Worm (Caenorhabditis elegans) whole organism, early embryonic: ENCODE data around the gene C33F10.11.

Source experiments
- B0310.2 ChIP-seq: sonication (generic microtip); optimal IDR thresholded peaks from 2 replicates; lab custom pipeline; 2016; ENCODE audit warnings: mild to moderate bottlenecking, missing genetic modification characterization, missing compliant biosample characterization
- F13C5.2 ChIP-seq: sonication (generic microtip); optimal IDR thresholded peaks from 2 replicates; lab custom pipeline; 2017; ENCODE audit warnings: mild to moderate bottlenecking, missing genetic modification characterization, inconsistent platforms, missing compliant biosample characterization
- aly-1 ChIP-seq: sonication (generic microtip); optimal IDR thresholded peaks from 2 replicates; lab custom pipeline; 2016; ENCODE audit warnings: missing genetic modification characterization, missing compliant biosample characterization
- ama-1 ChIP-seq: fragments of 150-350 bp; optimal IDR thresholded peaks from 2 replicates; lab custom pipeline; 2014
- ceh-13 ChIP-seq: fragments of 200-800 bp; sonication (Bioruptor generic); optimal IDR thresholded peaks from 2 replicates; lab custom pipeline; 2018; ENCODE audit warnings: mild to moderate bottlenecking, missing genetic modification characterization, missing compliant biosample characterization
- ceh-36 ChIP-seq: sonication (generic microtip); optimal IDR thresholded peaks from 2 replicates; lab custom pipeline; 2016; ENCODE audit warnings: missing genetic modification characterization, inconsistent platforms, missing compliant biosample characterization
- ets-7 ChIP-seq: sonication (generic microtip); optimal IDR thresholded peaks from 2 replicates; lab custom pipeline; 2016; ENCODE audit warnings: missing genotype, missing genetic modification characterization, missing compliant biosample characterization
- flt-1 ChIP-seq: fragments of 200-800 bp; sonication (Bioruptor generic); IDR thresholded peaks from 2 replicates; pipeline ENCODE4 v1.3.6; 2022; ENCODE audit warnings: missing genetic modification characterization, missing compliant biosample characterization
- hmbx-1 ChIP-seq: sonication (generic microtip); optimal IDR thresholded peaks from 2 replicates; lab custom pipeline; 2016; ENCODE audit warnings: mild to moderate bottlenecking, missing genetic modification characterization, missing compliant biosample characterization
- hmg-4 ChIP-seq: fragments of 200-800 bp; sonication (Bioruptor generic); optimal IDR thresholded peaks from 2 replicates; lab custom pipeline; 2018; ENCODE audit warnings: mild to moderate bottlenecking, missing genetic modification characterization, missing compliant biosample characterization
- hnd-1 ChIP-seq: sonication (generic microtip); optimal IDR thresholded peaks from 2 replicates; lab custom pipeline; 2016; ENCODE audit warnings: missing genetic modification characterization, missing compliant biosample characterization
- pes-1 ChIP-seq: fragments of 200-800 bp; sonication (Bioruptor generic); IDR thresholded peaks from 2 replicates; pipeline ENCODE4 v1.3.6; 2022; ENCODE audit warnings: missing genetic modification reagents, missing genetic modification characterization, missing compliant biosample characterization
- scrt-1 ChIP-seq: fragments of 200-800 bp; sonication (Bioruptor generic); IDR thresholded peaks from 2 replicates; pipeline ENCODE4 v1.3.6; 2022; ENCODE audit warnings: missing genetic modification characterization, missing compliant biosample characterization
- sea-1 ChIP-seq: fragments of 200-800 bp; sonication (Bioruptor generic); conservative IDR thresholded peaks from 2 replicates; pipeline ENCODE4 v1.3.6; 2022; ENCODE audit warnings: missing genetic modification characterization, missing compliant biosample characterization
- tbx-11 ChIP-seq: fragments of 200-800 bp; sonication (Bioruptor generic); IDR thresholded peaks from 2 replicates; pipeline ENCODE4 v1.3.6; 2022; ENCODE audit warnings: missing genetic modification characterization, missing compliant biosample characterization
- tbx-37 ChIP-seq: fragments of 200-800 bp; sonication (Bioruptor generic); conservative IDR thresholded peaks from 2 replicates; pipeline ENCODE4 v1.3.6; 2022; ENCODE audit warnings: missing genetic modification reagents, missing genetic modification characterization, missing compliant biosample characterization
- tra-4 ChIP-seq: sonication (generic microtip); optimal IDR thresholded peaks from 2 replicates; lab custom pipeline; 2017; ENCODE audit warnings: missing genetic modification characterization, missing compliant biosample characterization

The C33F10.11 gene

DNA sequence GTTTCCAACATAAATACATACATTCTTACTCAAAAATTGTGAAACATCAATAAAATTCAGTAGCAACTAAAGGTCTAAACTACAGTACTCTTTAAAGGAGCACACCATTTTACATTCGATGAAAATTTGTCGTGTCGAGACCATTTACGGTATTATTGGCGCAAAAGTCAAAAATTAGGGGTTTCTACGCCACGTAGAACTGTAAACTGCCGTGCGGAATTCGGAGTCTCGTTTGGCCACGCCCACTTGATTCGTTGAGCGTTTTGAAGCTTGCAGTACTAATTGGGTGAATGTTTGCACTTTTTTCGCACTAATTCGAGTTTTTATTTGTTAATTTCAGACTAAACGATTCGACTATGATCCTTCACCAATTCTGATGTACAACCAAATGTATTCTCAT lies 44.0 kb downstream of the C33F10.11 start:
- no peak for TF ChIP-seq flt-1
- TF ChIP-seq ceh-36 (tag; lab: Kevin White, UChicago): no peak
- TF ChIP-seq F13C5.2 (tag; lab: Kevin White, UChicago): no peak
- TF ChIP-seq B0310.2 (tag; lab: Kevin White, UChicago): no peak
- no peak for TF ChIP-seq tbx-37 (GFP tag; lab: Robert Waterston, UW)
- no peak for TF ChIP-seq aly-1 (tag; lab: Kevin White, UChicago)
- no peak for TF ChIP-seq hnd-1 (tag; lab: Kevin White, UChicago)

DNA sequence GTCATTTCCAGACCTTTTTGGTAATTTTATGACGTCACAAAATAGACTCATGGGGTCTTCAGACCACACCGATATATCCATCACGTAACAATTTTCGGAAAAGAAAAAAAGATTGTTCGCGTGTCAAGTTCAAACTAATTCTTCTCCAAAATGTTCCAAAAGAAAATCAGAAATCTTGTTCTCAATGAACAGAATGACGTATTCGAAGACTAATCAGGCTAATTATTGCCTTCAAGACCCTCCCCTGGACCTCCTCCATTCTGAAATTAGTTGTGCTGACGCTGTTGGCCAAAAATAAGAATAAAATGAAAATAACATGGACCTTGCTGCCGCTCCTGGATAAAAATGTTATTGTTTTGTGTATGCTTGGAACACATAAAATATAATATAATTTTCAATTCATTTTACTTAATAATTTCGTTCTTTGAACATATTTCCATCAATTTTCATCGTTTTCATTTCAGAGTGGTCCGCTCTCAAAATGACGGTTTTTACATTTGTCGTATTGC lies 44.8 kb downstream of the C33F10.11 start, which contains the start of gene F26G1.15:
Gene F26G1.15 (plus strand): TSS at position 459 of the 509 bp plus-strand sequence.
- no peak for TF ChIP-seq tra-4
- TF ChIP-seq hnd-1 (tag; lab: Kevin White, UChicago): no peak
- no peak for TF ChIP-seq ceh-36 (tag; lab: Kevin White, UChicago)
- TF ChIP-seq pes-1 (GFP tag; lab: Robert Waterston, UW): no peak
- TF ChIP-seq scrt-1 (GFP tag; lab: Robert Waterston, UW): no peak
- no peak for TF ChIP-seq ets-7
- no peak for TF ChIP-seq hmbx-1
- TF ChIP-seq F13C5.2 (tag; lab: Kevin White, UChicago): no peak
- no peak for TF ChIP-seq sea-1 (GFP tag; lab: Robert Waterston, UW)
- no peak for TF ChIP-seq B0310.2 (tag; lab: Kevin White, UChicago)
- TF ChIP-seq tbx-37 (GFP tag; lab: Robert Waterston, UW): no peak
- TF ChIP-seq flt-1: no peak
- TF ChIP-seq tbx-11: no peak
- no peak for TF ChIP-seq aly-1 (tag; lab: Kevin White, UChicago)
- TF ChIP-seq ceh-13 (GFP tag; lab: Kevin White, UChicago): no peak
- no peak for TF ChIP-seq hmg-4 (GFP tag; lab: Kevin White, UChicago)
- no peak for TF ChIP-seq ama-1 (lab: Kevin White, UChicago)

DNA sequence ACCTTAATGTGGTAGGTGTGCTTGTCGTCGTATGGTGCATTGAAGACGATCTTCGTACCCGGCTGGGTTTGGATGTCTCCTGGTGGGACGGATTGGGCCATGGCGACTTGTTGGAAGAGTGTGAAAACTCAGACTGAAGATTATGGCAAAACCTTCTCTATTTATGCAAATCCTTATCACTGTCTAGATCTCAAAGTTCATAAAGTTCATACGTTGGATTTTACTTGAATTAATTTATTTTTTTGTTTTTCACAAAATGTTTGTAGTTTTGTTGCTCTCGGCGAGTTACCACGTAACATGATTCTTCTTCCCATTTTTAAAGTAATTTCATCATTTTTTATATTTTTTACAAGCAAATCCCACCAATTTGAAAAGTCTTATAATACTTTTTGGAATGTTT lies 48.5 kb downstream of the C33F10.11 start, which contains the start of gene msp-3:
Gene msp-3 (minus strand): TSS at position 101 of the 400 bp plus-strand sequence.
- no peak for TF ChIP-seq tbx-37 (GFP tag; lab: Robert Waterston, UW)
- no peak for TF ChIP-seq ceh-36 (tag; lab: Kevin White, UChicago)

DNA sequence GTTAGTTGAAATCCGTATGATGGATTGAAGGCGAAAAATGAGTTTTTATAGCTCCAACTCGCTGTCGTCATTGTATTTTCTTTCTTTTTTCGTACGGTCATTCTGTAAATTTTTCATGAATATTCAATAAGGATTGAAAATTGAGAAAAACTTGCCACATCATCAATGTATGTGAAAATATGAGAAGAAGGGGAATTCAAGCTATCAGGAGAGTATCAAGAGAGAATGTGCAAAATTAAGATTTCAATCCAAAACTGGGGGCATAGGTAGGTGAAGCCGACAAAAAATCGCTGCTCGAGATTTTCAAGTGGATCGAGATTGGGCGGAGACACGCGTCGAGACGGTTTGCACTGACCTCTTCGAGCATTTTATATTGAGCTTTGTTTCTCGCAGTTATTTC lies 50.2 kb downstream of the C33F10.11 start, which contains the start of gene nep-12:
Gene nep-12 (minus strand): TSS at position 101 of the 400 bp plus-strand sequence.
- TF ChIP-seq B0310.2 (tag; lab: Kevin White, UChicago): no peak
- no peak for TF ChIP-seq ets-7
- TF ChIP-seq hnd-1 (tag; lab: Kevin White, UChicago): no peak
- no peak for TF ChIP-seq pes-1 (GFP tag; lab: Robert Waterston, UW)
- no peak for TF ChIP-seq flt-1
- no peak for TF ChIP-seq hmbx-1
- TF ChIP-seq tbx-37 (GFP tag; lab: Robert Waterston, UW): no peak
- TF ChIP-seq tra-4: no peak
- no peak for TF ChIP-seq aly-1 (tag; lab: Kevin White, UChicago)
- TF ChIP-seq tbx-11: no peak
- TF ChIP-seq hmg-4 (GFP tag; lab: Kevin White, UChicago): no peak
- TF ChIP-seq ama-1 (lab: Kevin White, UChicago): no peak
- TF ChIP-seq sea-1 (GFP tag; lab: Robert Waterston, UW): no peak
- no peak for TF ChIP-seq scrt-1 (GFP tag; lab: Robert Waterston, UW)
- no peak for TF ChIP-seq ceh-36 (tag; lab: Kevin White, UChicago)
- no peak for TF ChIP-seq ceh-13 (GFP tag; lab: Kevin White, UChicago)
